Worm (Caenorhabditis elegans): ENCODE results near the gene dnj-14.

dnj-14 gene

ce11 chrX:4706755-4707226, 4.8 kb downstream of the dnj-14 start, which contains the start of gene dhhc-10 (continued):
- TF ChIP-seq pqm-1 (tag; optimal IDR thresholded peaks at IDR 0.05) (peak; percentile 8), ceh-8 (GFP tag; optimal IDR thresholded peaks at IDR 0.05) (peak; percentile 31), unc-30 (tag; optimal IDR thresholded peaks at IDR 0.05) (no peak), fkh-8 (tag; optimal IDR thresholded peaks at IDR 0.05) (no peak)

DNA sequence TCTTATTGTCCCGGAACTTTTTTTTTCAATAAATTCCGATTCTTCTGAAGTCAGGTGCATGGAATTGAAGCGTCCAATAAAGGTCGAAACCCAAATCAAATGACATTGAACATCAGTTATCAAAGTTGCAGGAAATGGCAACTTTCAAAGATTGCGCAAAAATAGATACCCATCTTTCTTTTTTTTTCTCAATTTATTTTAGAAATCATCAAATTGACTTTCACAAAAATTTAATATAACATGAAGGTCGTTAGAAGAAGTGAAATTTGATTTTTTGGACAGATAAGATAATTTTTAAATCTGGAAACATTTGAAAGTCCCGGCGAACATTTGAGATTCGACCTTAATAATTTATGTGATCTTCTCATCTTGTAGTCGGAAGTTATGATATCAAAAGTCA, 5.9 kb downstream of the dnj-14 start:
- TF ChIP-seq nhr-71 (tag; optimal IDR thresholded peaks at IDR 0.05) (peak; percentile 33), lin-14 (GFP tag; optimal IDR thresholded peaks at IDR 0.05) (peak; percentile 56), nhr-20 (tag; optimal IDR thresholded peaks at IDR 0.05) (peak; percentile 34), elt-3 (tag; optimal IDR thresholded peaks at IDR 0.05) (peak in 1 of 6 experiments; percentile 23), lir-3 (tag; optimal IDR thresholded peaks at IDR 0.05; ENCODE audit: poor library complexity) (no peak)

- TF ChIP-seq unc-30 (tag; optimal IDR thresholded peaks at IDR 0.05), result no peak
- no peak for TF ChIP-seq ceh-63 (GFP tag; optimal IDR thresholded peaks at IDR 0.05)
- no peak for TF ChIP-seq tlp-1 (tag; optimal IDR thresholded peaks at IDR 0.05)
- no peak for TF ChIP-seq lsy-2 (tag; optimal IDR thresholded peaks at IDR 0.05)
- no peak for TF ChIP-seq nhr-47 (tag; optimal IDR thresholded peaks at IDR 0.05)
- TF ChIP-seq nhr-11 (tag; optimal IDR thresholded peaks at IDR 0.05), result no peak
- no peak for TF ChIP-seq nhr-84 (tag; optimal IDR thresholded peaks at IDR 0.05)
- TF ChIP-seq pag-3 (tag; optimal IDR thresholded peaks at IDR 0.05; ENCODE audit: borderline replicate concordance, insufficient read depth), result no peak
- TF ChIP-seq ceh-88 (GFP tag; IDR thresholded peaks at IDR 0.05), result no peak
- TF ChIP-seq jun-1 (tag; optimal IDR thresholded peaks at IDR 0.05), result no peak
- TF ChIP-seq snu-23 (GFP tag; optimal IDR thresholded peaks at IDR 0.05), result no peak
- TF ChIP-seq hpl-2 (GFP tag; optimal IDR thresholded peaks at IDR 0.05), result no peak
- no peak for TF ChIP-seq unc-62 (GFP tag; optimal IDR thresholded peaks at IDR 0.05)
- no peak for TF ChIP-seq nhr-28 (tag; optimal IDR thresholded peaks at IDR 0.05)
- TF ChIP-seq vab-15 (tag; optimal IDR thresholded peaks at IDR 0.05), result no peak
- TF ChIP-seq nhr-19 (GFP tag; conservative IDR thresholded peaks at IDR 0.05), result no peak
These were observed 6.7 kb downstream of the dnj-14 start, which contains the start of gene aqp-8 for ce11 chrX:4704877-4705276. TSS of gene aqp-8 (minus strand) at chrX:4704977.

- TF ChIP-seq lsy-2 (tag; optimal IDR thresholded peaks at IDR 0.05) (no peak), lin-13 (GFP tag; optimal IDR thresholded peaks at IDR 0.05) (no peak), pqm-1 (tag; optimal IDR thresholded peaks at IDR 0.05) (peak; percentile 15), elt-2 (tag; optimal IDR thresholded peaks at IDR 0.05) (peak; percentile 75), lin-35 (GFP tag; optimal IDR thresholded peaks at IDR 0.05) (peak in 1 of 2 experiments; percentile 33)
These were observed 11.5 kb downstream of the dnj-14 start for ce11 chrX:4700083-4700482.

DNA sequence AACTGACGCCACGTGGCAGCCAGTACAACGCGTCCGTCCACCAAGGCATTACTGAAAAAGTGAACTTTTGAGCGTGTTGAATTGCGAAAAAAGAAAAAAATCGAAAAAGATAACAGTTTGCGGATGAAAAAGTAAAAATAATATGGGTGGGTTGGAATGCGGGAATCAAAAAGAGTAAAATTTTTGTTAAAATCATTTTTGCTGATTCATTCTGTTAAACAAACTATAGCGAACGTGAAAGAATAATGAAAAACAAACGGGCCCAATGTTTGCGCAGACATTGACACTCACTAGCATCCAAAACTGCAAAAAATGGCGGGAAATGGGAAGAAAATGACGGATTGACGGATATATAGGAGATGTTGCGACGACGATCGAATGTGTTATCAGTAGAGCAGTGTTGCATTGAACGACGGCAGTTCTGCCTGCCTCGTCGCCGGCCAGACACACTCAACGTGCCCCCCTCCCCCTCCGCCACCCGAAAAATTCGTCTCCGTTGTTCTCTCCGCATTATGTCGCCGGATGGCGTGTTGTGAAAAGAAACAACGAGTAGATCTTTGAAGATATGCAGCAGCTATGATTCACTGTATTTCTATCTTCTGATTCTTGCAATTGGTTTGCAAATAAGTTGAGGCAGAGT, 12.0 kb downstream of the dnj-14 start, which contains the start of gene hyl-2:
TSS of gene hyl-2 (minus strand) at position 51 of the 640 bp plus-strand sequence.
- TF ChIP-seq ceh-8 (GFP tag; optimal IDR thresholded peaks at IDR 0.05) (no peak), fkh-8 (tag; optimal IDR thresholded peaks at IDR 0.05) (peak; percentile 31), fkh-10 (GFP tag; optimal IDR thresholded peaks at IDR 0.05) (peak; percentile 34), egl-13 (tag; optimal IDR thresholded peaks at IDR 0.05) (no peak), pax-3 (tag; optimal IDR thresholded peaks at IDR 0.05) (no peak), mdl-1 (tag; optimal IDR thresholded peaks at IDR 0.05) (peak in 1 of 2 experiments; percentile 57), unc-98 (GFP tag; IDR thresholded peaks at IDR 0.05) (no peak), nhr-12 (tag; optimal IDR thresholded peaks at IDR 0.05) (no peak), ceh-90 (tag; optimal IDR thresholded peaks at IDR 0.05) (no peak), elt-2 (tag; optimal IDR thresholded peaks at IDR 0.05) (no peak), nhr-20 (tag; optimal IDR thresholded peaks at IDR 0.05) (peak; percentile 37), unc-86 (tag; optimal IDR thresholded peaks at IDR 0.05) (no peak), efl-1 (optimal IDR thresholded peaks at IDR 0.05) (peak in 1 of 2 experiments; percentile 44), efl-1 (GFP tag; optimal IDR thresholded peaks at IDR 0.05 in 1 of 2) (peak in 1 of 2 experiments; percentile 91), nhr-76 (tag; optimal IDR thresholded peaks at IDR 0.05) (no peak), lin-35 (GFP tag; optimal IDR thresholded peaks at IDR 0.05) (peak in 1 of 2 experiments; percentile 33), snpc-4 (tag; optimal IDR thresholded peaks at IDR 0.05) (no peak), nhr-84 (tag; optimal IDR thresholded peaks at IDR 0.05) (no peak), nhr-85 (tag) (peak; percentile 76), lin-15B (tag; optimal IDR thresholded peaks at IDR 0.05) (peak; percentile 55), nhr-28 (tag; optimal IDR thresholded peaks at IDR 0.05) (no peak), efl-3 (GFP tag; optimal IDR thresholded peaks at IDR 0.05) (no peak), hpl-2 (GFP tag; optimal IDR thresholded peaks at IDR 0.05) (no peak), nhr-47 (tag; optimal IDR thresholded peaks at IDR 0.05) (peak; percentile 37), xbp-1 (tag; optimal IDR thresholded peaks at IDR 0.05) (peak; percentile 35)
